Worm (Caenorhabditis elegans): ENCODE measurements around the gene add-2.

DNA sequence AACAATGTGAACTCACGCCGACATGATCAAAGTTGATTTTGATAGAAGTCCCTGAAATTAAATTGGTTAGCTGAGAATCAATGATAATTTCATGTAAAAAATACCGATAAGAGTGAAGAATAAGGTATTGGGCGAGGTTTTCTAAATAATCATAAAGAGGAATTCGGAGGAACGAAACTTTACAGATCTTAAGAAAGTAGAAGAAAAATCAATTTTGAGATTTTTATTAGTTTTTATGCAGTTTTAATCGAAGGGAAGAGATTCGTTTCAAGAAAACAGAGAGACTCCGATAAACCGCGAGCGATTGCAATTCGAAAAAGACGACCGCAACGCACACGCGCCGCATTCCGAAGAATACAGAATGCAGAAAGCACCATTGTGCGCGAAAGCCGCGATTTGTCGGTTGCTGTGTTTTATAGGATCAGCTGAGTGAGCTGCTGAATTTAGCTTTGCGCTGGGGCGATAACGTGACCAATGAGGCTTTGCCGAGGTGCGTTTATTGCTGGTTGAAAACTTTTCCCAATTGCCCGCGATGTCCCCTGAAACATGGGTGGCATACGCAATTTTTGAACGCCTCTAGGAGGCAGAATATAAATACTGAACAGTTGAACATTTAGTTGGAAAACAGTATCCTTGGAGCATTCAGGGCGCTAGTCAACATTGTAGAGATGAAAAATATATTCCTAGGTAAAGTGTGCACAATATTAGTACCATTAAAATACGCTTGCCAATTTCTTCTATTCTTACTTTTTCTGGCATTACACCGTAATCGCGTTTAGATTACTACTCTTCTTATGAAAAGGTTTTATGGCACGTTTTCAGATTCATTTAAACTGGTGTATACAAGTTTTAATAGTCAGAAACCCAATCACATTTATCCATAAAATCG lies 33.3 kb downstream of the add-2 start, which contains the start of gene snr-4:
- peak in 1 of 2 experiments; percentile 76 for TF ChIP-seq egl-27 (tag; optimal IDR thresholded peaks at IDR 0.05)
- peak; percentile 77 for TF ChIP-seq C04F5.9 (tag; optimal IDR thresholded peaks at IDR 0.05)
- TF ChIP-seq ces-1 (GFP tag; optimal IDR thresholded peaks at IDR 0.05): no peak
- peak; percentile 92 for TF ChIP-seq fos-1 (tag; optimal IDR thresholded peaks at IDR 0.05)
- TF ChIP-seq skn-1 (tag; optimal IDR thresholded peaks at IDR 0.05): peak; percentile 80
- peak; percentile 79 to 83 (median 83) for TF ChIP-seq dpl-1 (GFP tag; optimal IDR thresholded peaks at IDR 0.05)
- TF ChIP-seq nhr-237 (tag; optimal IDR thresholded peaks at IDR 0.05): peak; percentile 76
- TF ChIP-seq unc-62 (GFP tag; optimal IDR thresholded peaks at IDR 0.05): peak; percentile 60
- peak; percentile 82 for TF ChIP-seq nhr-11 (tag; optimal IDR thresholded peaks at IDR 0.05)
- peak; percentile 66 for TF ChIP-seq unc-130 (tag; optimal IDR thresholded peaks at IDR 0.05)
- TF ChIP-seq snpc-4 (tag; optimal IDR thresholded peaks at IDR 0.05): peak; percentile 99
